Worm (Caenorhabditis elegans): Measurements from ENCODE around the gene srsx-34.

Gene srsx-34

ce11 chrV:9058627-9059026 lies 22.8 kb downstream of the srsx-34 start, which contains the start of gene C25E10.11:
Gene C25E10.11, minus strand, starts transcription at chrV:9058727.
- TF ChIP-seq gmeb-1 (tag; optimal IDR thresholded peaks at IDR 0.05), result no peak
- no peak for TF ChIP-seq alr-1 (tag; optimal IDR thresholded peaks at IDR 0.05)
- TF ChIP-seq aly-2 (tag; optimal IDR thresholded peaks at IDR 0.05), result no peak
- no peak for TF ChIP-seq sem-4 (tag; optimal IDR thresholded peaks at IDR 0.05)
- no peak for TF ChIP-seq nhr-21 (tag; optimal IDR thresholded peaks at IDR 0.05)
- TF ChIP-seq lin-11 (tag; optimal IDR thresholded peaks at IDR 0.05), result no peak
- no peak for TF ChIP-seq nhr-237 (tag; optimal IDR thresholded peaks at IDR 0.05)
- no peak for TF ChIP-seq unc-62 (GFP tag; optimal IDR thresholded peaks at IDR 0.05)
- TF ChIP-seq fos-1 (tag; optimal IDR thresholded peaks at IDR 0.05), result no peak
- TF ChIP-seq ztf-1 (GFP tag; conservative IDR thresholded peaks at IDR 0.05), result no peak
- no peak for TF ChIP-seq lin-39 (tag; optimal IDR thresholded peaks at IDR 0.05)
- TF ChIP-seq ztf-4 (tag; optimal IDR thresholded peaks at IDR 0.05), result no peak
- no peak for TF ChIP-seq blmp-1 (tag; optimal IDR thresholded peaks at IDR 0.05; ENCODE audit: insufficient read depth)
- TF ChIP-seq Y55F3AM.14 (GFP tag; optimal IDR thresholded peaks at IDR 0.05), result no peak
- no peak for TF ChIP-seq zag-1 (tag; optimal IDR thresholded peaks at IDR 0.05)
- no peak for TF ChIP-seq crh-2 (tag; optimal IDR thresholded peaks at IDR 0.05)
- TF ChIP-seq nhr-23 (tag; optimal IDR thresholded peaks at IDR 0.05), result no peak

ce11 chrV:9059468-9059867 lies 23.7 kb downstream of the srsx-34 start, which contains the start of the genes C25E10.16 and C25E10.13:
Gene C25E10.16, minus strand, starts transcription at chrV:9059568.
Gene C25E10.13, plus strand, starts transcription at chrV:9059723.
- no peak for TF ChIP-seq crh-2 (tag; optimal IDR thresholded peaks at IDR 0.05)
- no peak for TF ChIP-seq gmeb-1 (tag; optimal IDR thresholded peaks at IDR 0.05)
- no peak for TF ChIP-seq nhr-6 (tag; optimal IDR thresholded peaks at IDR 0.05)
- TF ChIP-seq sma-9 (GFP tag; optimal IDR thresholded peaks at IDR 0.05), result no peak
- no peak for TF ChIP-seq sma-9 (tag; optimal IDR thresholded peaks at IDR 0.05)
- TF ChIP-seq mdl-1 (tag; optimal IDR thresholded peaks at IDR 0.05), result no peak
- no peak for TF ChIP-seq ztf-11 (tag; optimal IDR thresholded peaks at IDR 0.05)
- no peak for TF ChIP-seq sma-3 (GFP tag; optimal IDR thresholded peaks at IDR 0.05)
- no peak for TF ChIP-seq R02D3.7 (tag; optimal IDR thresholded peaks at IDR 0.05)
- no peak for TF ChIP-seq nhr-77 (tag; optimal IDR thresholded peaks at IDR 0.05)
- no peak for TF ChIP-seq zag-1 (tag; optimal IDR thresholded peaks at IDR 0.05)
- TF ChIP-seq ceh-16 (tag; optimal IDR thresholded peaks at IDR 0.05), result no peak
- no peak for TF ChIP-seq mab-5 (tag; optimal IDR thresholded peaks at IDR 0.05)
- no peak for TF ChIP-seq sem-4 (tag; optimal IDR thresholded peaks at IDR 0.05)
- no peak for TF ChIP-seq aly-2 (tag; optimal IDR thresholded peaks at IDR 0.05)
- no peak for TF ChIP-seq Y55F3AM.14 (GFP tag; optimal IDR thresholded peaks at IDR 0.05)
- TF ChIP-seq nhr-11 (tag; optimal IDR thresholded peaks at IDR 0.05), result no peak
- TF ChIP-seq ztf-4 (tag; optimal IDR thresholded peaks at IDR 0.05), result no peak

- TF ChIP-seq aly-2 (tag; optimal IDR thresholded peaks at IDR 0.05) (no peak), crh-2 (tag; optimal IDR thresholded peaks at IDR 0.05) (no peak), nhr-129 (tag; optimal IDR thresholded peaks at IDR 0.05) (no peak), ceh-16 (tag; optimal IDR thresholded peaks at IDR 0.05) (no peak), blmp-1 (tag; optimal IDR thresholded peaks at IDR 0.05; ENCODE audit: insufficient read depth) (no peak), snpc-4 (tag; optimal IDR thresholded peaks at IDR 0.05) (no peak), sma-9 (GFP tag; optimal IDR thresholded peaks at IDR 0.05) (no peak), sma-9 (tag; optimal IDR thresholded peaks at IDR 0.05) (no peak), dmd-4 (tag; optimal IDR thresholded peaks at IDR 0.05) (no peak), lin-13 (GFP tag; optimal IDR thresholded peaks at IDR 0.05) (no peak), ztf-1 (GFP tag; conservative IDR thresholded peaks at IDR 0.05) (no peak), nhr-6 (tag; optimal IDR thresholded peaks at IDR 0.05) (no peak), mdl-1 (tag; optimal IDR thresholded peaks at IDR 0.05) (no peak), C34F6.9 (tag; optimal IDR thresholded peaks at IDR 0.05) (no peak), mbf-1 (tag; optimal IDR thresholded peaks at IDR 0.05) (no peak), ZK546.5 (tag; optimal IDR thresholded peaks at IDR 0.05) (no peak), ztf-11 (tag; optimal IDR thresholded peaks at IDR 0.05) (no peak), nhr-237 (tag; optimal IDR thresholded peaks at IDR 0.05) (no peak), lin-11 (tag; optimal IDR thresholded peaks at IDR 0.05) (no peak)
Measured at ce11 chrV:9062341-9062740, 26.6 kb downstream of the srsx-34 start, which contains the start of gene C25E10.12. Gene C25E10.12, minus strand, starts transcription at chrV:9062441.

DNA sequence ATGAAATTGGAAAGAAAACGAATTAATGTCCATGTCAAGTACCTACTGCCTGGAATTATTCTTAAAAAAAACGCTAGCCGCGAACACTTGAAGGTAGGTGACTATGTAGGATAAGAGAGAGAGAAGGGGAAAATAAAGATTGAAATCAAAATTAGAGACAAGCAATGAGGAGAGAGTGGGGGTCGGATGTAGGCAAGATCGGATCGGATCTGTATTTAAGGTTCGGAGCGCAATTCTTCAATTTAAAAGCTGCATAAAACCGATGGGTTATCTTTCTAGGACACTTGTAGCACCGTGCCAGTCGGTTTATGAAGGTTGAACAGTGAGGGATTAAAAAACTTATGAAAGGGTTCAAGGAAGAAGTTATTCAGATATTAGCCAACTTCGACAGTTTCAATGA lies 27.3 kb downstream of the srsx-34 start:
- TF ChIP-seq lin-39 (tag; optimal IDR thresholded peaks at IDR 0.05) (no peak), sem-4 (tag; optimal IDR thresholded peaks at IDR 0.05) (no peak), nhr-129 (tag; optimal IDR thresholded peaks at IDR 0.05) (no peak), fos-1 (tag; optimal IDR thresholded peaks at IDR 0.05) (no peak), nhr-25 (tag; optimal IDR thresholded peaks at IDR 0.05) (peak; percentile 27)
